Worm (Caenorhabditis elegans): ENCODE data around the gene fipr-10.

DNA sequence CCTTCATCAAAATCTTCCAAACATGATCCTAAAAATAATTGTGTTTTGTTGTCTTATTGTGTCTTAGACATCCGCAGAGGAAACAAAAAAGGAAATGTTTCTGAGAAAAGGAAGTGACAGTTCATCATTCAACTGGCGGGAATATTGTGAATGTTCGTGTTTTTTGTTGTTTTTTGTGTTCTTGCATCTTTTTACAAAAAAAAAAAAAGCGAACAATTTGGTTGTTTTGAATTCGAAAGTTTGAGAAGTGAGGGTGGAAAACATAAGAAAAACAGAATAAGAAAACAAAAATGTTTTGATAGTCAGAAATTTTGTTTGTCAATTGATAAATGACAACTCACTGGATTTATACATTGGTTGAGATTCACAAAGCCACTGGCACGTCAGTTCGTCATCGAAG is 4.3 kb upstream of the fipr-10 start:
- TF ChIP-seq tbp1 (GFP tag; optimal IDR thresholded peaks at IDR 0.05) (no peak), xnd-1 (tag; optimal IDR thresholded peaks at IDR 0.05) (no peak), hrde-1 (tag; optimal IDR thresholded peaks at IDR 0.05; ENCODE audit: borderline replicate concordance) (no peak), attf-3 (GFP tag; conservative IDR thresholded peaks at IDR 0.05) (no peak), sdz-38 (tag; optimal IDR thresholded peaks at IDR 0.05) (no peak), dpff-1 (tag; optimal IDR thresholded peaks at IDR 0.05) (no peak), dpl-1 (GFP tag; optimal IDR thresholded peaks at IDR 0.05) (no peak), die-1 (tag; optimal IDR thresholded peaks at IDR 0.05) (no peak), snpc-4 (GFP tag; optimal IDR thresholded peaks at IDR 0.05) (no peak), snpc-4 (tag; optimal IDR thresholded peaks at IDR 0.05) (no peak), gei-17 (GFP tag; optimal IDR thresholded peaks at IDR 0.05) (no peak), lsy-27 (tag; optimal IDR thresholded peaks at IDR 0.05; ENCODE audit: borderline replicate concordance, insufficient read depth) (no peak)

Measured in whole organism, young adult.